Worm (Caenorhabditis elegans): Measurements from ENCODE around the gene sfxn-1.1.

Gene sfxn-1.1

DNA sequence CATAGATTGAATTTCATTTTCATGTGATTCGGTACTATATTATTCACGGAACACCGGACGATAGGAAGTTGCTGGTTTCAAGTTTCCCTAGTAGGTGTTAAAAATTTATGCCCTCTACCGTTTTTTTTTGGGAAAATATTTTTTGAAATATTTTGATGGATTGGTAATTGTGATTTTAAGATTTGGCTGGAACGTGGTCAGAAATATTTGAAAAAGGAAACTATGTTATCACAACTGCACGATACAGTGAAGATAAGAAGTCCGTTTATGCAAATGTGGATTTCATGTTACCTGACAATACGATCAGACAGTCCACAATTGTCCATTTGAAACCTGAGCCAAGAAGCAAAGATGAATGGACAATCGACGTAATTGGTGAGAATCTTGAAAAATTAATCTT lies 4.3 kb upstream of the sfxn-1.1 start, which contains the start of gene AH6.17:
Gene AH6.17 (plus strand): TSS at position 185 of the 400 bp plus-strand sequence.
- TF ChIP-seq ztf-29 (GFP tag; IDR thresholded peaks at IDR 0.05) (no peak), klf-2 (GFP tag; conservative IDR thresholded peaks at IDR 0.05) (no peak), med-1 (GFP tag; optimal IDR thresholded peaks at IDR 0.05; ENCODE audit: insufficient read depth) (no peak), tab-1 (GFP tag; IDR thresholded peaks at IDR 0.05) (no peak), ztf-23 (GFP tag; IDR thresholded peaks at IDR 0.05) (no peak), flt-1 (GFP tag; IDR thresholded peaks at IDR 0.05) (no peak), ref-1 (GFP tag; conservative IDR thresholded peaks at IDR 0.05) (no peak)

DNA sequence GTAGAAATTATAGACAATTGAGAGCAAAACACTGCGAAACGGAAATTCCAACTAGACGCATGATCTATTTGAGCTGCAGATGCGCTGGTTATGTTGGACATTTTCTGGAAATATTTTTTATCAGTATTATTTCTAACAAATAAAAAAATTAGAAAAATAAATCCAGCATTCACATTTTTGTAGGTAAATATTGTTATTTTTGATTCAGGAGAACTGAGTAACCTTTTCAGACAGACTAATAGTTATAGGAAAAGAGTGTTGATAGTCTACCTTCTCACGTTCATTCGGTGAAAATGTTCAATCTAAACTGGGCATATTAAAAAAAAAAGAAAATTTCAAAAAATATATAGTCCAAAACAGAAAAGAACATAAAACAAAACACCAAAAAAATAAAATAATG lies 2.9 kb upstream of the sfxn-1.1 start, which contains the start of gene sra-1:
Gene sra-1 (minus strand): TSS at position 101 of the 400 bp plus-strand sequence.
- TF ChIP-seq ztf-29 (GFP tag; IDR thresholded peaks at IDR 0.05) (no peak), T22C8.4 (GFP tag; IDR thresholded peaks at IDR 0.05) (no peak), flt-1 (GFP tag; IDR thresholded peaks at IDR 0.05) (no peak), med-1 (GFP tag; optimal IDR thresholded peaks at IDR 0.05; ENCODE audit: insufficient read depth) (no peak), ref-1 (GFP tag; conservative IDR thresholded peaks at IDR 0.05) (no peak), klf-2 (GFP tag; conservative IDR thresholded peaks at IDR 0.05) (no peak), ztf-23 (GFP tag; IDR thresholded peaks at IDR 0.05) (no peak), tab-1 (GFP tag; IDR thresholded peaks at IDR 0.05) (no peak), cog-1 (tag; optimal IDR thresholded peaks at IDR 0.05) (no peak)

DNA sequence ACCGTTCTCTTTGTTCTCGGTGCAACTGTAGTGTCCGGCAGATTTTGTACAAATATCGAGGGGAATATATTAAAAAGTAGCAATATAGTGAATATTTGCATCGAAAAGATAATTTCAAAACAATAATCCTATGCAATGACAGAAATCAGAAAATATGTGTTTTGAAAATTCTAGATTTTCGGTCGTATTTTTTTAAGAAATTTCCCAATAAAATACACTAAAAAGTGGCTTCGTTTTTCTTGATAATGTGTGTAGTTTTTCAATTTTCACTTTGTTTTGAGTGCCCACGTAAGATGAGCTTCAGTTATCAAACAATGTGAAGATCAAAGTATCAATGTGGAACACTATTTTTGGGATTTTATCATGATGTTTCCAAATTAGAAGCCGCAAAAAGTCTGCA lies 1.8 kb downstream of the sfxn-1.1 start, which contains the start of gene gcy-1:
Gene gcy-1 (minus strand): TSS at position 101 of the 400 bp plus-strand sequence.
- TF ChIP-seq klf-2 (GFP tag; conservative IDR thresholded peaks at IDR 0.05) (no peak), T22C8.4 (GFP tag; IDR thresholded peaks at IDR 0.05) (no peak), cog-1 (tag; optimal IDR thresholded peaks at IDR 0.05) (no peak), ztf-23 (GFP tag; IDR thresholded peaks at IDR 0.05) (no peak), ref-1 (GFP tag; conservative IDR thresholded peaks at IDR 0.05) (no peak), ztf-29 (GFP tag; IDR thresholded peaks at IDR 0.05) (no peak), flt-1 (GFP tag; IDR thresholded peaks at IDR 0.05) (no peak), tab-1 (GFP tag; IDR thresholded peaks at IDR 0.05) (no peak), med-1 (GFP tag; optimal IDR thresholded peaks at IDR 0.05; ENCODE audit: insufficient read depth) (no peak)

DNA sequence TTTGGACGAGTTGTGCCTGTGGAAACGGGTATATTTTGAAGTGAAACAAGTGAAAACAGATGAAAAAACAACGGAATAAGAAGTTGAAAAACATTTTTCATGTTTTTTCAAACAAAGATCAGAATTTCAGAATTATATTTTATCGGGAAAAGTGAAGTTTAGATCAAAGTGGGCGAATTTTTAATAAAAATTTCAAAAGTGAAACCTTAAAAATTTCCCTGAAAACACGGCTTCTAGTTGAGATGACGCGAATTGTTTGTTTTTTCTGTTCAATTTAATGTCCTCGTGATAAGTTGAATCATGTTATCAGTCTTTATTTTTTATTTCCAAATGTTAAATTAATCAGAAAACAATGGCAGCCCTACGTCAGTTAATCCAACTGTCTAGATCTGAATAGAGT lies 11.5 kb downstream of the sfxn-1.1 start, which contains the start of gene gcy-3:
Gene gcy-3 (minus strand): TSS at position 101 of the 400 bp plus-strand sequence.
- TF ChIP-seq cog-1 (tag; optimal IDR thresholded peaks at IDR 0.05) (no peak), flt-1 (GFP tag; IDR thresholded peaks at IDR 0.05) (no peak), tab-1 (GFP tag; IDR thresholded peaks at IDR 0.05) (no peak), ztf-23 (GFP tag; IDR thresholded peaks at IDR 0.05) (no peak), klf-2 (GFP tag; conservative IDR thresholded peaks at IDR 0.05) (no peak), med-1 (GFP tag; optimal IDR thresholded peaks at IDR 0.05; ENCODE audit: insufficient read depth) (no peak), T22C8.4 (GFP tag; IDR thresholded peaks at IDR 0.05) (no peak), ztf-29 (GFP tag; IDR thresholded peaks at IDR 0.05) (no peak), ref-1 (GFP tag; conservative IDR thresholded peaks at IDR 0.05) (no peak)

DNA sequence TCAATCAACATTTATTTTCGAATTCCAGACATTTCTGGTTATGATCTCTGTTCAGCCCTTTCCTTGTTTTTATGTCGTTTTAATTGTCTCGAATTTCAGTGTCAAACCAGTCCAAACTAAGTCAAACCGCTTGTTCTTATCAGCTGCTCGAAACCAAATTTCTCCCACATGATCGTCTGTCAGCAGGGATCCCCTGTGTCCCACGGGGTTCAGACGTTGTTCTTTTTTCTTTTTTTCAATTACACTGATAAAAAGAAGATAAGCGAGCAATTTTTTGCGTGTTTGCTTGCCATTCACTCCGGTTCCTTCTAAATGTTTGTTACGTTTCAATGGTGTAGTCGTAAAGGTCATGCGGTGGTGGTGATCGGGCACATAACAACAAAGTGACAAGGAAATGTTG lies 16.7 kb downstream of the sfxn-1.1 start:
- TF ChIP-seq tab-1 (GFP tag; IDR thresholded peaks at IDR 0.05) (no peak), ztf-23 (GFP tag; IDR thresholded peaks at IDR 0.05) (no peak), flt-1 (GFP tag; IDR thresholded peaks at IDR 0.05) (no peak)

DNA sequence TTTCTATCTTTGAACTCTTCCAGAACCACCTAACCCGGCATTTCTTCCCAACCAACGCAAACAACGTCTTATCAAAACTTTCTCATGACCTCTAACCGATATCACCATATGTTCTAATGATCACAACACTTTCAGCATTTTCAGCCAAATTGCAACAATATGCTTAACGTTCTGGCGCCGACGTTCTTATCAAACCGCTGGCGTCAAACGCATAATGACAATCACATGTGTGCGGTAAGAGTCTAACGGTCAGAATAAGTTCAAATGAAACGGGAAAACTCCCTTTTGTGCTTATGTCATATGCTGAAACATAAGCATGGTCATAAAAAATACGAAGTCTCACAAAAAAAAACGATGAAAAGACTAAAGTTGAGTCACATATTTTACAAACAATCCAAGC lies 17.8 kb downstream of the sfxn-1.1 start:
- no peak for TF ChIP-seq ref-1 (GFP tag; conservative IDR thresholded peaks at IDR 0.05)
- no peak for TF ChIP-seq klf-2 (GFP tag; conservative IDR thresholded peaks at IDR 0.05)
- TF ChIP-seq cog-1 (tag; optimal IDR thresholded peaks at IDR 0.05): no peak
- no peak for TF ChIP-seq tab-1 (GFP tag; IDR thresholded peaks at IDR 0.05)
- no peak for TF ChIP-seq flt-1 (GFP tag; IDR thresholded peaks at IDR 0.05)

DNA sequence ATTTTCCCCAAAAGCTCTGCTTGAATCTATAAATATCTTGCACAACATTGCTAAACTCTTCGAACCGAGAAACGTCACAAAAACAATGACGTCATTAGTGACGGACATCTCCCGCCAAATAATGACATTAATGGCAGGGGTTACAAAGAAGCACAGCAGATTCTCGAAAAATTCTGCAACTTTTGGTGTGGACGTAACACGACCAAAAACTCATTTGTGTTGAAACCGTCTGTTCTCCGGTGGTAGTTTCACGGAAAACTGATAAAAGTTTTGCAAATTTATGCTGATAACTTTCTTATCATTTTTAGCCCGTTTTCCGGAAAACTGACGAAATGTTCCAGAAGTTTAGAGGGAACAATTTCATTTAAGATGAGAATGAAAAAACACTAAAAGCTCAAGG lies 20.1 kb downstream of the sfxn-1.1 start:
- no peak for TF ChIP-seq ztf-29 (GFP tag; IDR thresholded peaks at IDR 0.05)

DNA sequence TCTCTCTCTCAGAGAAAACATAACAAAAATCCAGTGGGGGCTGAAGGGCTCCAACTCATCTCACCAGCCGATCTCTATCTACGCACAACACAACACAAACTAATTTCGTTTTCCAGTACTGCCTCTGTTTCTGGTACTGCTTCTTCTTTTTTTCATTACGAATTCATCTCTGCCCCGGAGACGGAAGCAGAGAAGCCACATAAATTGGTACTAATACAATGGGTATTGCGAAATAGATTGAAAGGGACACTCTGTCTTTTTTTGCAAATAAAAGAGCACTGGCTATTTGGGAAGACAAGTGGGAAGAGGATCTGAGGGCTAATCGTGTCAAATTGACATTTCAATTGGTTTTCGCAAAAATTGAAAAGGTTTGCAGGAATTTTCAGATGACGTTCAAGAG lies 21.4 kb downstream of the sfxn-1.1 start:
- TF ChIP-seq flt-1 (GFP tag; IDR thresholded peaks at IDR 0.05): no peak
- no peak for TF ChIP-seq ref-1 (GFP tag; conservative IDR thresholded peaks at IDR 0.05)
- no peak for TF ChIP-seq ztf-29 (GFP tag; IDR thresholded peaks at IDR 0.05)
- no peak for TF ChIP-seq med-1 (GFP tag; optimal IDR thresholded peaks at IDR 0.05; ENCODE audit: insufficient read depth)
- TF ChIP-seq T22C8.4 (GFP tag; IDR thresholded peaks at IDR 0.05): no peak
- TF ChIP-seq ztf-23 (GFP tag; IDR thresholded peaks at IDR 0.05): no peak
- no peak for TF ChIP-seq klf-2 (GFP tag; conservative IDR thresholded peaks at IDR 0.05)
- no peak for TF ChIP-seq tab-1 (GFP tag; IDR thresholded peaks at IDR 0.05)
- no peak for TF ChIP-seq cog-1 (tag; optimal IDR thresholded peaks at IDR 0.05)

DNA sequence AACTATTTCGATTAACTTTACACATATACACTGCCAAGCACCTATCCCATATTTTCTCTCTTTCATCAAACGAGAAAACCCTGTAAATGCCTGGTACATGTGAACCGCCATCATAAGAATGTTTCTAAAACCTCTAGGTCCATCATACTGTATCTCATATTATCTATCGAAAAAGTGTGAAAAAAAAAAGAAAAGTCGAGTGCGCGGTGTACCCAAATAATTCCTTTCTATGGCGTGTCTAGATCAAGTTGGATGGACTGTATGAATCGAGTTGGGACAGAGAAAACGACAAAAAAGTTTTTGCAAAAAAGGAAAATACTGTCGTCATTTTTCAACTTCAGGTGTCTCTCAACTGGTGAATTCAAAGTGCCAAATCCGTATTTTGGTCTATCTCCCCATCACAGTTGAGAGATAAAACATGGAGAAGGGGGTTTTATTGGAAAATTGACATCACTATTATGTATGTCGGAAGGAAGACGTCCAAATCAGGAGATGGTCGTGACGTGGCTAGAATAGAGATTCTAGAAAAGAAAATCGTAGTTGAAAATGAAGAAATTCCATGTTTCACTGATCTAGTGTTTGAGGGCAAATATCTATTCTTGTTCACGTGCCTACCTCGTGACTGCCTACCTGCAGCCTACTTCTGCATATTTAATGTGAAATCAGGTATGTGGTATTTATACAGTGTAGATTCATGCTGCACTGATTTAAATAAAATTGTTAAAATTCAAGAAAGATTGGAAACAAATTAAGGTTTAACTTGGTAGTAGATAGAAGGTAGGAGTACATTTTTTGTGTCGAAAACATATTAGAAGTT lies 25.2 kb downstream of the sfxn-1.1 start:
- no peak for TF ChIP-seq klf-2 (GFP tag; conservative IDR thresholded peaks at IDR 0.05)
- TF ChIP-seq tab-1 (GFP tag; IDR thresholded peaks at IDR 0.05): no peak
- TF ChIP-seq ztf-29 (GFP tag; IDR thresholded peaks at IDR 0.05): no peak
- TF ChIP-seq cog-1 (tag; optimal IDR thresholded peaks at IDR 0.05): no peak
- no peak for TF ChIP-seq ref-1 (GFP tag; conservative IDR thresholded peaks at IDR 0.05)
- TF ChIP-seq ztf-23 (GFP tag; IDR thresholded peaks at IDR 0.05): no peak
- TF ChIP-seq flt-1 (GFP tag; IDR thresholded peaks at IDR 0.05): no peak
- no peak for TF ChIP-seq T22C8.4 (GFP tag; IDR thresholded peaks at IDR 0.05)
- no peak for TF ChIP-seq med-1 (GFP tag; optimal IDR thresholded peaks at IDR 0.05; ENCODE audit: insufficient read depth)

DNA sequence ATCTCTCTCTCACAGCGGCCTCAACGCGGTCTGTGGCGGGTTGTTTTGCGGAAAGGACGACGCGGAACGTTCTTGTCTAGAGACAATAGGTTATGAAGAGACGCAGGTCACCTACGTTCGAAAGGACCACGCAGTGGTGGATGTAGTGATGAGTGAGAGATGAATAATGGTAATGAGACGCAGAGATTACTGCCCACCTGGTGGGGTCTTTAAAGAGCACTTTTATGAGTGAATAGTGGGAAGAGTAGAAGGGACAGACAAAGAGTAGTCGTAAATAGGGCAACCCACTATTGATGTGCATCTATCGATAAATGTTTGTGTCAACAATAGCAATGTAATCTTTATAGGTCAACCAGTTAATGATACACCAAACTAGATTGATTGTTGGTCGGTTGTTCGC lies 27.6 kb downstream of the sfxn-1.1 start:
- TF ChIP-seq flt-1 (GFP tag; IDR thresholded peaks at IDR 0.05): peak; percentile 42; the same call in 1 of the 2 replicates
- TF ChIP-seq ztf-29 (GFP tag; IDR thresholded peaks at IDR 0.05): no peak
- TF ChIP-seq ztf-23 (GFP tag; IDR thresholded peaks at IDR 0.05): no peak
- TF ChIP-seq cog-1 (tag; optimal IDR thresholded peaks at IDR 0.05): peak; percentile 67
- no peak for TF ChIP-seq klf-2 (GFP tag; conservative IDR thresholded peaks at IDR 0.05)
- TF ChIP-seq T22C8.4 (GFP tag; IDR thresholded peaks at IDR 0.05): no peak
- no peak for TF ChIP-seq med-1 (GFP tag; optimal IDR thresholded peaks at IDR 0.05; ENCODE audit: insufficient read depth)
- no peak for TF ChIP-seq ref-1 (GFP tag; conservative IDR thresholded peaks at IDR 0.05)
- TF ChIP-seq tab-1 (GFP tag; IDR thresholded peaks at IDR 0.05): 0 out of 2 replicates have a peak, but pooled peaks have one; percentile 34
